Worm (Caenorhabditis elegans) whole organism, midembryonic: ENCODE measurements around the gene unc-53.

Experiments
- T22C8.4 ChIP-seq: fragments of 200-800 bp; sonication (Bioruptor generic); IDR thresholded peaks from 2 replicates; pipeline ENCODE4 v1.3.6; 2022; ENCODE audit warnings: missing genetic modification characterization, missing compliant biosample characterization
- cog-1 ChIP-seq: sonication (generic microtip); optimal IDR thresholded peaks from 2 replicates; lab custom pipeline; 2016; ENCODE audit warnings: missing genetic modification characterization, missing compliant biosample characterization
- flt-1 ChIP-seq: fragments of 200-800 bp; sonication (Bioruptor generic); IDR thresholded peaks from 2 replicates; pipeline ENCODE4 v1.3.6; 2022; ENCODE audit warnings: missing genetic modification characterization, missing compliant biosample characterization
- klf-2 ChIP-seq: fragments of 200-800 bp; sonication (Bioruptor generic); conservative IDR thresholded peaks from 2 replicates; pipeline ENCODE4 v1.3.6; 2022; ENCODE audit warnings: missing genetic modification reagents, missing genetic modification characterization, missing compliant biosample characterization
- med-1 ChIP-seq: sonication (generic microtip); optimal IDR thresholded peaks from 2 replicates; lab custom pipeline; 2017; ENCODE audit warnings: missing genetic modification characterization, mild to moderate bottlenecking, missing compliant biosample characterization, antibody characterized with exemption, missing genetic modification reagents; ENCODE audit not compliant: insufficient read depth
- ref-1 ChIP-seq: fragments of 200-800 bp; sonication (Bioruptor generic); conservative IDR thresholded peaks from 2 replicates; pipeline ENCODE4 v1.3.6; 2022; ENCODE audit warnings: missing genetic modification reagents, missing genetic modification characterization, missing compliant biosample characterization
- tab-1 ChIP-seq: fragments of 200-800 bp; sonication (Bioruptor generic); IDR thresholded peaks from 2 replicates; pipeline ENCODE4 v1.3.6; 2022; ENCODE audit warnings: missing genetic modification characterization, missing compliant biosample characterization
- ztf-23 ChIP-seq: fragments of 200-800 bp; sonication (Bioruptor generic); IDR thresholded peaks from 2 replicates; pipeline ENCODE4 v1.3.6; 2022; ENCODE audit warnings: missing genetic modification reagents, missing genetic modification characterization, missing compliant biosample characterization
- ztf-29 ChIP-seq: fragments of 200-800 bp; sonication (Bioruptor generic); IDR thresholded peaks from 2 replicates; pipeline ENCODE4 v1.3.6; 2022; ENCODE audit warnings: missing genetic modification reagents, missing genetic modification characterization, missing compliant biosample characterization

Gene unc-53

ce11 chrII:11089356-11089755 is at the start of gene unc-53:
TSS of gene unc-53 (minus strand) at chrII:11089456.
- TF ChIP-seq cog-1 (tag; lab: Kevin White, UChicago) (no peak), klf-2 (GFP tag; lab: Robert Waterston, UW) (no peak), ref-1 (GFP tag; lab: Robert Waterston, UW) (no peak), ztf-23 (no peak), tab-1 (GFP tag; lab: Robert Waterston, UW) (no peak), ztf-29 (GFP tag; lab: Robert Waterston, UW) (no peak), med-1 (GFP tag; lab: Kevin White, UChicago) (no peak), T22C8.4 (GFP tag; lab: Robert Waterston, UW) (no peak), flt-1 (GFP tag; lab: Robert Waterston, UW) (no peak)

ce11 chrII:11135773-11136172 is 46.5 kb upstream of the unc-53 start:
- TF ChIP-seq flt-1 (GFP tag; lab: Robert Waterston, UW): no peak
- no peak for TF ChIP-seq ref-1 (GFP tag; lab: Robert Waterston, UW)
- TF ChIP-seq med-1 (GFP tag; lab: Kevin White, UChicago): no peak
- no peak for TF ChIP-seq cog-1 (tag; lab: Kevin White, UChicago)
- TF ChIP-seq ztf-23: no peak
- no peak for TF ChIP-seq T22C8.4 (GFP tag; lab: Robert Waterston, UW)
- no peak for TF ChIP-seq ztf-29 (GFP tag; lab: Robert Waterston, UW)
- TF ChIP-seq klf-2 (GFP tag; lab: Robert Waterston, UW): no peak
- TF ChIP-seq tab-1 (GFP tag; lab: Robert Waterston, UW): no peak

- no peak for TF ChIP-seq tab-1 (GFP tag; lab: Robert Waterston, UW)
- no peak for TF ChIP-seq T22C8.4 (GFP tag; lab: Robert Waterston, UW)
- TF ChIP-seq ztf-23: no peak
- TF ChIP-seq flt-1 (GFP tag; lab: Robert Waterston, UW): no peak
- no peak for TF ChIP-seq cog-1 (tag; lab: Kevin White, UChicago)
- TF ChIP-seq klf-2 (GFP tag; lab: Robert Waterston, UW): no peak
- no peak for TF ChIP-seq ref-1 (GFP tag; lab: Robert Waterston, UW)
- TF ChIP-seq med-1 (GFP tag; lab: Kevin White, UChicago): no peak
- no peak for TF ChIP-seq ztf-29 (GFP tag; lab: Robert Waterston, UW)
These were observed 45.6 kb upstream of the unc-53 start, which contains the start of gene F40F8.5 for ce11 chrII:11134828-11135227. TSS of gene F40F8.5 (minus strand) at chrII:11134928.

- TF ChIP-seq cog-1 (tag; lab: Kevin White, UChicago) (peak; percentile 10), ztf-29 (GFP tag; lab: Robert Waterston, UW) (no peak), T22C8.4 (GFP tag; lab: Robert Waterston, UW) (no peak), klf-2 (GFP tag; lab: Robert Waterston, UW) (no peak), ref-1 (GFP tag; lab: Robert Waterston, UW) (no peak)
These were observed 43.3 kb upstream of the unc-53 start, which contains the start of gene F40F8.11 for ce11 chrII:11132542-11132941. TSS of gene F40F8.11 (minus strand) at chrII:11132590.

- TF ChIP-seq ref-1 (GFP tag; lab: Robert Waterston, UW) (no peak), med-1 (GFP tag; lab: Kevin White, UChicago) (no peak), flt-1 (GFP tag; lab: Robert Waterston, UW) (no peak), klf-2 (GFP tag; lab: Robert Waterston, UW) (no peak)
These were observed 40.3 kb upstream of the unc-53 start, which contains the start of gene F40F8.12 for ce11 chrII:11129517-11129916. TSS of gene F40F8.12 (plus strand) at chrII:11129817.

- TF ChIP-seq cog-1 (tag; lab: Kevin White, UChicago): no peak
- TF ChIP-seq flt-1 (GFP tag; lab: Robert Waterston, UW): no peak
- no peak for TF ChIP-seq klf-2 (GFP tag; lab: Robert Waterston, UW)
- TF ChIP-seq ztf-29 (GFP tag; lab: Robert Waterston, UW): no peak
- no peak for TF ChIP-seq T22C8.4 (GFP tag; lab: Robert Waterston, UW)
- no peak for TF ChIP-seq med-1 (GFP tag; lab: Kevin White, UChicago)
- TF ChIP-seq tab-1 (GFP tag; lab: Robert Waterston, UW): no peak
- no peak for TF ChIP-seq ztf-23
- TF ChIP-seq ref-1 (GFP tag; lab: Robert Waterston, UW): no peak
These were observed 39.7 kb upstream of the unc-53 start, which contains the start of gene F40F8.3 for ce11 chrII:11128989-11129388. TSS of gene F40F8.3 (plus strand) at chrII:11129289.

- TF ChIP-seq klf-2 (GFP tag; lab: Robert Waterston, UW): no peak
- TF ChIP-seq med-1 (GFP tag; lab: Kevin White, UChicago): no peak
- no peak for TF ChIP-seq ztf-29 (GFP tag; lab: Robert Waterston, UW)
- no peak for TF ChIP-seq ref-1 (GFP tag; lab: Robert Waterston, UW)
- TF ChIP-seq tab-1 (GFP tag; lab: Robert Waterston, UW): no peak
- TF ChIP-seq ztf-23: no peak
- TF ChIP-seq T22C8.4 (GFP tag; lab: Robert Waterston, UW): no peak
These were observed 38.1 kb upstream of the unc-53 start, which contains the start of gene F40F8.1 for ce11 chrII:11127364-11127763. TSS of gene F40F8.1 (plus strand) at chrII:11127664.

ce11 chrII:11126312-11127000 is 37.2 kb upstream of the unc-53 start, which contains the start of the genes rps-9 and lsm-1:
TSS of gene rps-9 (minus strand) at chrII:11126362.
TSS of gene lsm-1 (plus strand) at chrII:11126950.
- TF ChIP-seq T22C8.4 (GFP tag; lab: Robert Waterston, UW) (no peak), ztf-29 (GFP tag; lab: Robert Waterston, UW) (no peak), flt-1 (GFP tag; lab: Robert Waterston, UW) (peak; percentile 46; the same call in 1 of the 2 replicates), ref-1 (GFP tag; lab: Robert Waterston, UW) (no peak), tab-1 (GFP tag; lab: Robert Waterston, UW) (no peak), cog-1 (tag; lab: Kevin White, UChicago) (no peak)

ce11 chrII:11125059-11125594 is 35.9 kb upstream of the unc-53 start:
- no peak for TF ChIP-seq klf-2 (GFP tag; lab: Robert Waterston, UW)
- TF ChIP-seq ztf-23: no peak
- TF ChIP-seq T22C8.4 (GFP tag; lab: Robert Waterston, UW): no peak
- TF ChIP-seq tab-1 (GFP tag; lab: Robert Waterston, UW): no peak
- no peak for TF ChIP-seq med-1 (GFP tag; lab: Kevin White, UChicago)
- no peak for TF ChIP-seq cog-1 (tag; lab: Kevin White, UChicago)
- TF ChIP-seq ref-1 (GFP tag; lab: Robert Waterston, UW): no peak
- no peak for TF ChIP-seq flt-1 (GFP tag; lab: Robert Waterston, UW)
- TF ChIP-seq ztf-29 (GFP tag; lab: Robert Waterston, UW): no peak
